Fruit fly (Drosophila melanogaster) whole organism, embryonic: ENCODE measurements around the gene Nlg4.

Source experiments
- CG11504 ChIP-seq: fragments of 200-800 bp; sonication (Bioruptor generic); optimal IDR thresholded peaks from 3 replicates; lab custom pipeline; 2019; ENCODE audit warnings: missing biosample characterization, mild to moderate bottlenecking, missing genetic modification characterization, moderate library complexity
- CG14014 ChIP-seq: fragments of 200-800 bp; sonication (Bioruptor generic); IDR thresholded peaks from 2 replicates; pipeline ENCODE4 v1.3.6; 2022; ENCODE audit warnings: missing biosample characterization, missing genetic modification characterization
- CG16813 ChIP-seq: fragments of 200-800 bp; sonication (Bioruptor generic); IDR thresholded peaks from 3 replicates; pipeline ENCODE4 v1.3.6; 2022; ENCODE audit warnings: missing biosample characterization, missing genetic modification characterization; ENCODE audit not compliant: partially characterized antibody
- CG2116 ChIP-seq: fragments of 200-800 bp; sonication (Bioruptor generic); optimal IDR thresholded peaks from 3 replicates; lab custom pipeline; 2018; ENCODE audit warnings: missing biosample characterization, mild to moderate bottlenecking, missing genetic modification characterization
- CG4404 ChIP-seq: fragments of 200-800 bp; sonication (Bioruptor generic); IDR thresholded peaks from 2 replicates; pipeline ENCODE4 v1.3.6; 2022; ENCODE audit warnings: missing biosample characterization, missing genetic modification characterization
- CG8359 ChIP-seq: fragments of 200-800 bp; sonication (Bioruptor generic); optimal IDR thresholded peaks from 2 replicates; lab custom pipeline; 2017; ENCODE audit warnings: missing biosample characterization, mild to moderate bottlenecking, missing genetic modification characterization, borderline replicate concordance
- CG8478 ChIP-seq: fragments of >200 bp; optimal IDR thresholded peaks from 2 replicates; lab custom pipeline; 2018
- CG9797 ChIP-seq: fragments of 200-800 bp; sonication (Bioruptor generic); optimal IDR thresholded peaks from 3 replicates; lab custom pipeline; 2018; ENCODE audit warnings: missing biosample characterization, mild to moderate bottlenecking, missing genetic modification characterization
- CTCF ChIP-seq: fragments of 200-800 bp; sonication (Bioruptor generic); optimal IDR thresholded peaks from 2 replicates; lab custom pipeline; 2017; ENCODE audit warnings: missing biosample characterization, mild to moderate bottlenecking, missing genetic modification characterization, moderate library complexity
- Dip2 ChIP-seq: fragments of 200-800 bp; sonication (Bioruptor generic); IDR thresholded peaks from 2 replicates; pipeline ENCODE4 v1.3.6; 2022; ENCODE audit warnings: missing biosample characterization, missing genetic modification characterization
- Doc2 ChIP-seq: fragments of 200-800 bp; sonication (Bioruptor generic); IDR thresholded peaks from 2 replicates; pipeline ENCODE4 v1.3.6; 2022; ENCODE audit warnings: missing biosample characterization, missing genetic modification characterization
- Dref ChIP-seq: fragments of 200-800 bp; sonication (Bioruptor generic); IDR thresholded peaks from 2 replicates; pipeline ENCODE4 v1.3.6; 2022; ENCODE audit warnings: missing biosample characterization, missing genetic modification characterization
- Drgx ChIP-seq: fragments of 200-800 bp; sonication (Bioruptor generic); IDR thresholded peaks from 2 replicates; pipeline ENCODE4 v1.3.6; 2022; ENCODE audit warnings: missing biosample characterization, missing genetic modification characterization
- Ets65A ChIP-seq: fragments of 200-800 bp; sonication (Bioruptor generic); peaks from one replicate; lab custom pipeline; 2016; ENCODE audit warnings: missing biosample characterization, missing genetic modification characterization
- Fer2 ChIP-seq: fragments of 200-800 bp; sonication (Bioruptor generic); optimal IDR thresholded peaks from 2 replicates; lab custom pipeline; 2018; ENCODE audit warnings: missing biosample characterization, mild to moderate bottlenecking, missing genetic modification characterization, moderate library complexity
- H2.0 ChIP-seq: fragments of 200-800 bp; sonication (Bioruptor generic); IDR thresholded peaks from 2 replicates; pipeline ENCODE4 v1.3.6; 2022; ENCODE audit warnings: missing biosample characterization, missing genetic modification characterization
- Hmr ChIP-seq: fragments of 200-800 bp; sonication (Bioruptor generic); optimal IDR thresholded peaks from 3 replicates; lab custom pipeline; 2017; ENCODE audit warnings: mild to moderate bottlenecking, missing biosample characterization, missing genetic modification reagents, missing genetic modification characterization
- Hr39 ChIP-seq: fragments of >200 bp; optimal IDR thresholded peaks from 2 replicates; lab custom pipeline; 2017
- Lim3 ChIP-seq: fragments of 200-800 bp; sonication (Bioruptor generic); IDR thresholded peaks from 2 replicates; pipeline ENCODE4 v1.3.6; 2022; ENCODE audit warnings: missing biosample characterization, missing genetic modification characterization
- MTF-1 ChIP-seq: fragments of 200-800 bp; sonication (Bioruptor generic); optimal IDR thresholded peaks from 2 replicates; lab custom pipeline; 2018; ENCODE audit warnings: missing biosample characterization, mild to moderate bottlenecking, missing genetic modification characterization, borderline replicate concordance
- Myb ChIP-seq: fragments of 200-800 bp; sonication (Bioruptor generic); optimal IDR thresholded peaks from 2 replicates; lab custom pipeline; 2016; ENCODE audit warnings: missing biosample characterization, missing genetic modification characterization
- Sin3A ChIP-seq: fragments of >200 bp; optimal IDR thresholded peaks from 2 replicates; lab custom pipeline; 2018
- Sox100B ChIP-seq: fragments of 200-800 bp; sonication (Bioruptor generic); optimal IDR thresholded peaks from 3 replicates; lab custom pipeline; 2018; ENCODE audit warnings: missing biosample characterization, mild to moderate bottlenecking, missing genetic modification characterization
- amos ChIP-seq: fragments of 200-800 bp; sonication (Bioruptor generic); IDR thresholded peaks from 2 replicates; pipeline ENCODE4 v1.3.6; 2022; ENCODE audit warnings: missing biosample characterization, missing genetic modification characterization; ENCODE audit not compliant: partially characterized antibody
- cwo ChIP-seq: fragments of 200-800 bp; sonication (Bioruptor generic); optimal IDR thresholded peaks from 3 replicates; lab custom pipeline; 2017; ENCODE audit warnings: missing biosample characterization, missing genetic modification characterization, mild to moderate bottlenecking, moderate library complexity, missing genetic modification reagents
- dimm ChIP-seq: fragments of 200-800 bp; sonication (Bioruptor generic); IDR thresholded peaks from 2 replicates; pipeline ENCODE4 v1.3.6; 2022; ENCODE audit warnings: missing biosample characterization, missing genetic modification characterization
- ewg ChIP-seq: fragments of 200-800 bp; sonication (Bioruptor generic); optimal IDR thresholded peaks from 3 replicates; lab custom pipeline; 2017; ENCODE audit warnings: mild to moderate bottlenecking, missing biosample characterization, missing genetic modification reagents, missing genetic modification characterization
- gem ChIP-seq: fragments of 200-800 bp; sonication (Bioruptor generic); optimal IDR thresholded peaks from 2 replicates; lab custom pipeline; 2019; ENCODE audit warnings: missing biosample characterization, mild to moderate bottlenecking, missing genetic modification characterization, moderate library complexity
- ham ChIP-seq: fragments of 200-800 bp; sonication (Bioruptor generic); IDR thresholded peaks from 2 replicates; pipeline ENCODE4 v1.3.6; 2022; ENCODE audit warnings: missing biosample characterization, missing genetic modification characterization
- jigr1 ChIP-seq: fragments of 200-800 bp; sonication (Bioruptor generic); IDR thresholded peaks from 3 replicates; pipeline ENCODE4 v1.3.6; 2022; ENCODE audit warnings: missing biosample characterization, missing genetic modification characterization
- klu ChIP-seq: fragments of 200-800 bp; sonication (Bioruptor generic); IDR thresholded peaks from 2 replicates; pipeline ENCODE4 v1.3.6; 2022; ENCODE audit warnings: missing biosample characterization, missing genetic modification characterization
- knrl ChIP-seq: fragments of 200-800 bp; sonication (Bioruptor generic); IDR thresholded peaks from 3 replicates; pipeline ENCODE4 v1.3.6; 2022; ENCODE audit warnings: missing biosample characterization, missing genetic modification characterization; ENCODE audit not compliant: partially characterized antibody
- maf-S ChIP-seq: fragments of 200-800 bp; sonication (Bioruptor generic); optimal IDR thresholded peaks from 2 replicates; lab custom pipeline; 2016; ENCODE audit warnings: missing biosample characterization, missing genetic modification characterization
- oc ChIP-seq: fragments of 200-800 bp; sonication (Bioruptor generic); optimal IDR thresholded peaks from 2 replicates; lab custom pipeline; 2018; ENCODE audit warnings: missing biosample characterization, mild to moderate bottlenecking, missing genetic modification characterization, moderate library complexity
- pan ChIP-seq, 4 experiments: fragments of >200 bp in 3 of 4; fragments of 200-800 bp in 1 of 4; sonication (Bioruptor generic) in 1 of 4; optimal IDR thresholded peaks in 3 of 4; IDR thresholded peaks in 1 of 4; 2 replicates each; pipeline versions ENCODE4 v1.3.6 to Lab custom; 2017 to 2022; ENCODE audit warnings: missing biosample characterization in 2 of 4, missing genetic modification characterization in 2 of 4, mixed read lengths in 1 of 4
- scrt ChIP-seq: fragments of 200-800 bp; sonication (Bioruptor generic); optimal IDR thresholded peaks from 2 replicates; lab custom pipeline; 2018; ENCODE audit warnings: missing biosample characterization, mild to moderate bottlenecking, missing genetic modification characterization, moderate library complexity
- sd ChIP-seq: fragments of 200-800 bp; sonication (Bioruptor generic); optimal IDR thresholded peaks from 3 replicates; lab custom pipeline; 2018; ENCODE audit warnings: missing biosample characterization, mild to moderate bottlenecking, missing genetic modification characterization, moderate library complexity
- sens ChIP-seq: fragments of 200-800 bp; sonication (Bioruptor generic); peaks from one replicate; lab custom pipeline; 2016; ENCODE audit warnings: missing biosample characterization, missing genetic modification characterization
- sima ChIP-seq: fragments of 200-800 bp; sonication (Bioruptor generic); optimal IDR thresholded peaks from 2 replicates; lab custom pipeline; 2016; ENCODE audit warnings: missing biosample characterization, missing genetic modification characterization
- ssp ChIP-seq: fragments of 200-800 bp; sonication (Bioruptor generic); IDR thresholded peaks from 2 replicates; pipeline ENCODE4 v1.3.6; 2022; ENCODE audit warnings: missing biosample characterization, missing genetic modification characterization
- tup ChIP-seq: fragments of 200-800 bp; sonication (Bioruptor generic); optimal IDR thresholded peaks from 2 replicates; lab custom pipeline; 2016; ENCODE audit warnings: missing biosample characterization, mild to moderate bottlenecking, missing genetic modification characterization, moderate library complexity
- vfl ChIP-seq: fragments of 200-800 bp; sonication (Bioruptor generic); optimal IDR thresholded peaks from 2 replicates; lab custom pipeline; 2016; ENCODE audit warnings: missing biosample characterization, missing genetic modification characterization
- wek ChIP-seq: fragments of 200-800 bp; sonication (Bioruptor generic); optimal IDR thresholded peaks from 3 replicates; lab custom pipeline; 2018; ENCODE audit warnings: missing biosample characterization, mild to moderate bottlenecking, missing genetic modification characterization, moderate library complexity
- zfh1 ChIP-seq: fragments of 200-800 bp; sonication (Bioruptor generic); IDR thresholded peaks from 3 replicates; pipeline ENCODE4 v1.3.6; 2022; ENCODE audit warnings: missing biosample characterization, missing genetic modification characterization

The Nlg4 gene

dm6 chr3R:20185057-20185456 is 19.6 kb upstream of the Nlg4 start (continued):
- no peak for TF ChIP-seq Lim3 (GFP tag; lab: Robert Waterston, UW)
- 0 out of 2 replicates have a peak, but pooled peaks have one; percentile 10 for TF ChIP-seq Drgx
- TF ChIP-seq knrl, result no peak
- TF ChIP-seq zfh1 (GFP tag; lab: Robert Waterston, UW), result peak; percentile 45; the same call in 1 of the 3 replicates
- TF ChIP-seq sens, result peak; percentile 6
- no peak for TF ChIP-seq ewg (GFP tag; lab: Kevin White, UChicago)
- TF ChIP-seq pan (optimal IDR thresholded peaks at IDR 0.05; lab: Kevin White, UChicago), result no peak
- peak in 1 of 2 experiments; percentile 18 for TF ChIP-seq pan (GFP tag; optimal IDR thresholded peaks at IDR 0.05 in 1 of 2, IDR thresholded peaks at IDR 0.05 in 1 of 2)
- TF ChIP-seq MTF-1 (GFP tag; lab: Kevin White, UChicago), result no peak
- peak; percentile 43 for TF ChIP-seq CG11504 (tag; lab: Kevin White, UChicago)
- 0 out of 3 replicates have a peak, but pooled peaks have one; percentile 14 for TF ChIP-seq jigr1
- TF ChIP-seq ssp (GFP tag; lab: Robert Waterston, UW), result 0 out of 2 replicates have a peak, but pooled peaks have one; percentile 10
- TF ChIP-seq dimm, result 0 out of 2 replicates have a peak, but pooled peaks have one; percentile 3
- TF ChIP-seq Sin3A (lab: Kevin White, UChicago), result no peak
- peak; percentile 24 for TF ChIP-seq Hmr
- no peak for TF ChIP-seq maf-S
- no peak for TF ChIP-seq Myb (GFP tag; lab: Kevin White, UChicago)
- TF ChIP-seq gem, result peak; percentile 24
- TF ChIP-seq CG14014, result 0 out of 2 replicates have a peak, but pooled peaks have one; percentile 17

dm6 chr3R:20209691-20210090 is 5.1 kb downstream of the Nlg4 start, which contains the start of gene CG17199:
TSS of gene CG17199 (minus strand) at chr3R:20209791.
- TF ChIP-seq amos (GFP tag; lab: Robert Waterston, UW) (no peak), sd (tag; lab: Kevin White, UChicago) (no peak), oc (tag; lab: Kevin White, UChicago) (no peak), Sox100B (GFP tag; lab: Kevin White, UChicago) (no peak), Fer2 (no peak), scrt (GFP tag; lab: Kevin White, UChicago) (no peak), cwo (GFP tag; lab: Kevin White, UChicago) (no peak), CG2116 (GFP tag; lab: Kevin White, UChicago) (no peak), H2.0 (GFP tag; lab: Robert Waterston, UW) (no peak), CTCF (no peak)

- no peak for TF ChIP-seq sima (GFP tag; lab: Kevin White, UChicago)
- TF ChIP-seq Dref (GFP tag; lab: Robert Waterston, UW), result 0 out of 2 replicates have a peak, but pooled peaks have one; percentile 18
- TF ChIP-seq CG9797 (GFP tag; lab: Kevin White, UChicago), result no peak
- TF ChIP-seq klu (GFP tag; lab: Robert Waterston, UW), result 0 out of 2 replicates have a peak, but pooled peaks have one; percentile 29
- TF ChIP-seq Hr39 (lab: Kevin White, UChicago), result peak; percentile 45
- 0 out of 3 replicates have a peak, but pooled peaks have one; percentile 19 for TF ChIP-seq CG16813 (GFP tag; lab: Robert Waterston, UW)
Observed at dm6 chr3R:20227548-20227947, 22.9 kb downstream of the Nlg4 start.

- TF ChIP-seq Doc2 (GFP tag; lab: Robert Waterston, UW) (0 out of 2 replicates have a peak, but pooled peaks have one; percentile 36), CG8359 (GFP tag; lab: Kevin White, UChicago) (no peak), tup (GFP tag; lab: Kevin White, UChicago) (no peak), Ets65A (GFP tag; lab: Kevin White, UChicago) (peak; percentile 67), CG8478 (lab: Kevin White, UChicago) (peak; percentile 76), CG4404 (GFP tag; lab: Robert Waterston, UW) (0 out of 2 replicates have a peak, but pooled peaks have one; percentile 19), ham (GFP tag; lab: Robert Waterston, UW) (0 out of 2 replicates have a peak, but pooled peaks have one; percentile 29), vfl (GFP tag; lab: Kevin White, UChicago) (no peak), wek (GFP tag; lab: Kevin White, UChicago) (no peak), Dip2 (0 out of 2 replicates have a peak, but pooled peaks have one; percentile 20)
Observed at dm6 chr3R:20238008-20238407, 33.4 kb downstream of the Nlg4 start.
